Worm (Caenorhabditis elegans): ENCODE data around the gene spp-7.
A peak's percentile ranks its signal among the peaks of the same experiment; 100 is the strongest.

The spp-7 gene

ce11 chrIV:5388477-5389065 lies 27.0 kb downstream of the spp-7 start, which contains the start of gene elo-6 (continued):
- TF ChIP-seq isw-1 (GFP tag; IDR thresholded peaks at IDR 0.05) (no peak), irx-1 (tag; optimal IDR thresholded peaks at IDR 0.05) (no peak), fkh-10 (GFP tag; optimal IDR thresholded peaks at IDR 0.05) (no peak), nhr-20 (tag; optimal IDR thresholded peaks at IDR 0.05) (peak; percentile 45), ces-1 (GFP tag; optimal IDR thresholded peaks at IDR 0.05) (no peak), vab-15 (tag; optimal IDR thresholded peaks at IDR 0.05) (no peak), ceh-88 (GFP tag; IDR thresholded peaks at IDR 0.05) (no peak), egl-13 (tag; optimal IDR thresholded peaks at IDR 0.05) (no peak), C34B4.2 (tag; optimal IDR thresholded peaks at IDR 0.05) (no peak), fos-1 (tag; optimal IDR thresholded peaks at IDR 0.05) (no peak), egl-27 (tag; optimal IDR thresholded peaks at IDR 0.05) (no peak), sup-37 (GFP tag; optimal IDR thresholded peaks at IDR 0.05) (no peak), ama-1 (optimal IDR thresholded peaks at IDR 0.05) (no peak), nhr-76 (tag; optimal IDR thresholded peaks at IDR 0.05) (no peak), unc-86 (tag; optimal IDR thresholded peaks at IDR 0.05) (no peak), tlp-1 (tag; optimal IDR thresholded peaks at IDR 0.05) (no peak), nhr-77 (tag; optimal IDR thresholded peaks at IDR 0.05) (peak; percentile 43), mdl-1 (tag; optimal IDR thresholded peaks at IDR 0.05) (no peak), efl-1 (optimal IDR thresholded peaks at IDR 0.05) (peak in 1 of 2 experiments; percentile 4), efl-1 (GFP tag; optimal IDR thresholded peaks at IDR 0.05 in 1 of 2) (peak in 1 of 2 experiments; percentile 48), snu-23 (GFP tag; optimal IDR thresholded peaks at IDR 0.05) (peak; percentile 33), nhr-11 (tag; optimal IDR thresholded peaks at IDR 0.05) (no peak), dpl-1 (GFP tag; optimal IDR thresholded peaks at IDR 0.05) (no peak), nhr-237 (tag; optimal IDR thresholded peaks at IDR 0.05) (no peak), C04F5.9 (tag; optimal IDR thresholded peaks at IDR 0.05) (no peak), swsn-7 (tag; optimal IDR thresholded peaks at IDR 0.05) (no peak), F16B12.6 (tag; optimal IDR thresholded peaks at IDR 0.05) (no peak), sptf-1 (tag; optimal IDR thresholded peaks at IDR 0.05) (no peak), sox-4 (tag; optimal IDR thresholded peaks at IDR 0.05) (no peak), skn-1 (tag; optimal IDR thresholded peaks at IDR 0.05) (no peak), zip-4 (GFP tag; optimal IDR thresholded peaks at IDR 0.05) (no peak), nhr-84 (tag; optimal IDR thresholded peaks at IDR 0.05) (no peak), lin-13 (GFP tag; optimal IDR thresholded peaks at IDR 0.05) (no peak), lin-15B (tag; optimal IDR thresholded peaks at IDR 0.05) (no peak), elt-2 (tag; optimal IDR thresholded peaks at IDR 0.05) (peak; percentile 59), aly-2 (tag; optimal IDR thresholded peaks at IDR 0.05) (no peak), lir-3 (tag; optimal IDR thresholded peaks at IDR 0.05; ENCODE audit: poor library complexity) (no peak), ceh-8 (GFP tag; optimal IDR thresholded peaks at IDR 0.05) (no peak), mef-2 (tag; optimal IDR thresholded peaks at IDR 0.05) (no peak), pag-3 (tag; optimal IDR thresholded peaks at IDR 0.05; ENCODE audit: borderline replicate concordance, insufficient read depth) (no peak), C16A3.4 (tag; optimal IDR thresholded peaks at IDR 0.05) (no peak), Y116A8C.19 (tag; optimal IDR thresholded peaks at IDR 0.05; ENCODE audit: borderline replicate concordance) (no peak), hlh-17 (GFP tag; optimal IDR thresholded peaks at IDR 0.05; ENCODE audit: borderline replicate concordance) (no peak), nhr-19 (GFP tag; conservative IDR thresholded peaks at IDR 0.05) (no peak), zag-1 (tag; optimal IDR thresholded peaks at IDR 0.05) (no peak), pax-3 (tag; optimal IDR thresholded peaks at IDR 0.05) (no peak), lsy-2 (tag; optimal IDR thresholded peaks at IDR 0.05) (peak in 1 of 2 experiments; percentile 32)
